Worm (Caenorhabditis elegans) whole organism, L1 larva: ENCODE data around the gene str-134.
A peak's percentile ranks its signal among the peaks of the same experiment; 100 is the strongest.

Experiments used
- C04F5.9 ChIP-seq: sonication (generic microtip); optimal IDR thresholded peaks from 2 replicates; lab custom pipeline; 2016; ENCODE audit warnings: missing genetic modification characterization, missing compliant biosample characterization
- blmp-1 ChIP-seq: fragments of 150-350 bp; optimal IDR thresholded peaks from 2 replicates; lab custom pipeline; 2014; ENCODE audit warnings: missing biosample characterization, missing genetic modification characterization
- ceh-8 ChIP-seq: fragments of 200-800 bp; sonication (Bioruptor generic); optimal IDR thresholded peaks from 2 replicates; lab custom pipeline; 2018; ENCODE audit warnings: mild to moderate bottlenecking, missing genetic modification characterization, moderate library complexity, missing compliant biosample characterization
- ces-1 ChIP-seq: fragments of 150-350 bp; optimal IDR thresholded peaks from 2 replicates; lab custom pipeline; 2014; ENCODE audit warnings: missing biosample characterization, missing genetic modification reagents, missing genetic modification characterization
- dsc-1 ChIP-seq: sonication (generic microtip); optimal IDR thresholded peaks from 2 replicates; lab custom pipeline; 2016; ENCODE audit warnings: mild to moderate bottlenecking, missing genetic modification characterization, missing compliant biosample characterization
- efl-3 ChIP-seq: fragments of 200-800 bp; sonication (Bioruptor generic); optimal IDR thresholded peaks from 2 replicates; lab custom pipeline; 2018; ENCODE audit warnings: mild to moderate bottlenecking, missing genetic modification characterization, missing compliant biosample characterization
- egl-13 ChIP-seq: sonication (generic microtip); optimal IDR thresholded peaks from 2 replicates; lab custom pipeline; 2016; ENCODE audit warnings: missing genotype, missing genetic modification reagents, missing genetic modification characterization, missing compliant biosample characterization
- fkh-8 ChIP-seq: sonication (generic microtip); optimal IDR thresholded peaks from 2 replicates; lab custom pipeline; 2016; ENCODE audit warnings: mild to moderate bottlenecking, missing genetic modification characterization, missing compliant biosample characterization
- fos-1 ChIP-seq: fragments of 150-350 bp; optimal IDR thresholded peaks from 2 replicates; lab custom pipeline; 2014; ENCODE audit warnings: missing biosample characterization, missing genetic modification characterization
- mep-1 ChIP-seq: fragments of 150-350 bp; optimal IDR thresholded peaks from 2 replicates; lab custom pipeline; 2014; ENCODE audit warnings: missing biosample characterization, missing genetic modification characterization
- nhr-12 ChIP-seq: sonication (generic microtip); optimal IDR thresholded peaks from 2 replicates; lab custom pipeline; 2017; ENCODE audit warnings: missing biosample characterization, missing genetic modification characterization
- nhr-47 ChIP-seq: sonication (generic microtip); optimal IDR thresholded peaks from 2 replicates; lab custom pipeline; 2016; ENCODE audit warnings: mild to moderate bottlenecking, missing genetic modification characterization, moderate library complexity, missing compliant biosample characterization
- nhr-71 ChIP-seq: sonication (generic microtip); optimal IDR thresholded peaks from 2 replicates; lab custom pipeline; 2016; ENCODE audit warnings: mild to moderate bottlenecking, missing genetic modification characterization, moderate library complexity, missing compliant biosample characterization
- pqm-1 ChIP-seq: sonication (generic microtip); optimal IDR thresholded peaks from 3 replicates; lab custom pipeline; 2017; ENCODE audit warnings: missing biosample characterization, missing genetic modification characterization
- skn-1 ChIP-seq: fragments of 150-350 bp; optimal IDR thresholded peaks from 2 replicates; lab custom pipeline; 2014; ENCODE audit warnings: missing biosample characterization, missing genetic modification characterization
- tlp-1 ChIP-seq: fragments of 150-350 bp; optimal IDR thresholded peaks from 2 replicates; lab custom pipeline; 2014; ENCODE audit warnings: missing biosample characterization, missing genetic modification characterization
- unc-62 ChIP-seq: fragments of 150-350 bp; optimal IDR thresholded peaks from 2 replicates; lab custom pipeline; 2014; ENCODE audit warnings: missing biosample characterization, missing genetic modification reagents, missing genetic modification characterization
- xbp-1 ChIP-seq: sonication (generic microtip); optimal IDR thresholded peaks from 2 replicates; lab custom pipeline; 2016; ENCODE audit warnings: missing genetic modification characterization, missing compliant biosample characterization

str-134 gene

DNA sequence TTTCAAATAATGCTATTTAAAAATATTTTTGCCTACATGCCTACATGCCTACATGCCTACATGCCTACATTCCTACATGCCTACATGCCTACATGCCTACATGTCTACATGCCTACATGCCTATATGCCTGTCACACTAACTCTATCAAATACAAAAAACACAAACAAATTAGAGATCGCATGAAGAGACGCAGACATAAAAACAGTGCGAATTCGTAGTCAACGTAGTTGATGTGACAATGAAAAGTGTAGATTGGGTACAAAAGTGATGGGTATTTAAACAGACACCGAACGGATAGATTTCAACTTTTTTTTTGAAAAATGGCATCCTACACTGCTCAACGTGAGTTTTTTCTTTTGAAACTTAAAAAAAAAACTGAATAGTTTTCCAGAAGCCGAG lies 33.8 kb downstream of the str-134 start, which contains the start of gene R09E12.9 (continued):
- TF ChIP-seq skn-1 (tag; lab: Kevin White, UChicago) (no peak), ceh-8 (GFP tag; lab: Kevin White, UChicago) (no peak), blmp-1 (tag; lab: Kevin White, UChicago) (peak; percentile 36)

DNA sequence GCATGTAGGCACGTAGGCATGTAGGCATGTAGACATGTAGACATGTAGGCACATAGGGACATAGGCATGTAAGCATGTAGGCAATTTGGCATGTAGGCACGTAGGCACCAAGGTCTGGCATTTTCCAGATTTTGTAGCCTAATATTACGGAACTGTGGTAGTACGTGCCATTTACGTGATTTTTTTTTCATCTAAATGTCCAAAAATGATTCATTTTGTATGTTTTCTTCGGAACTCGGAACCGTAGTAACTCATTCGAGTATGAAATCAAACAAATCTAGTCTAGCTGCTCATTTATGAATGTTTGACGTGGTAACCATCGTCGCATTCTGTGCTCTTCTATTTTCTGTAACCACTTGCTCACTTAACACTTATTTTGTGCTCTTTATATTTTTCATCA lies 34.9 kb downstream of the str-134 start, which contains the start of gene srbc-59:
srbc-59 (plus strand) TSS at position 301 of the 400 bp plus-strand sequence.
- no peak for TF ChIP-seq mep-1 (tag; lab: Kevin White, UChicago)
- TF ChIP-seq nhr-47, result no peak
- TF ChIP-seq ces-1 (GFP tag; lab: Kevin White, UChicago), result no peak
- no peak for TF ChIP-seq tlp-1 (tag; lab: Kevin White, UChicago)

DNA sequence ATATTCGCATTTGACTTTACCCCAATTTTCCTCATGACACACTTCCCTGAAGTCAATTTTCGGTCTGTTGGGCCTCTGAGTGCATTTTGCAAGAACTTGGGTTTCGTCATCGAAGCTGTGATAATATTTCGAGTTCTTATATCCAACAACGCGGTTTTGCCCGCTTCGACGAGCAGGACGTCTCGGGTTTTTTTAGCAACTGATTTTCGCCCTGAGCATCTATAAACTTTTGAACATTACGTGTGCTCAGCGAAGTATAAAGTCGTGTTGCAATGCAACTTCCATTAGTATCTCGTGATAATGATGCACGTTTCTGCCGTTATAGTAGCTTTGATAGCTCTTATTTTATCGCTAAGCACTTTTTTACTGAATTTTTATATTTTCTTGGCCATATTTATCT lies 36.6 kb downstream of the str-134 start, which contains the start of gene srbc-60:
srbc-60 (plus strand) TSS at position 301 of the 400 bp plus-strand sequence.
- TF ChIP-seq fos-1 (tag; lab: Kevin White, UChicago) (no peak), egl-13 (tag; lab: Kevin White, UChicago) (no peak), fkh-8 (tag; lab: Kevin White, UChicago) (peak; percentile 18), xbp-1 (tag; lab: Kevin White, UChicago) (no peak)

DNA sequence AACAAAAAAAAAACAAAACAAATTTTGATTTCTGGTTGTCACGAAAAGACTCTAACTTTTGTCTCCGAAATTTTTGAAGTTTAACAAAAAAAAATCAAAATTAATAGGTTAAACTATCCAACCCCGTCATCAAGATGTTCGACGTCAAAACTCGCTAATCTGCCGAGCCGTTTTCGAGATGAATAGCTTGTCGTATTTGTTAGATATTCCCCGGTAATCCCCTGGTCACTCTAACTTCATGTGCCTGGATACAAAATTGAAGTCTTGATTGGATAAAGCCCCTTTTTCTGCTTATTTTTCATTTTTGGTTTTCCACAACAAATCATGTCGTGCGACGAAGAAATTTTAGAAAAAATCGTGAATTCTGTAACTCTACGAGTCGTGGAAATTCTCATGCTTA lies 39.0 kb downstream of the str-134 start, which contains the start of gene srab-16:
srab-16 (plus strand) TSS at position 301 of the 400 bp plus-strand sequence.
- no peak for TF ChIP-seq skn-1 (tag; lab: Kevin White, UChicago)
- TF ChIP-seq pqm-1, result no peak
- TF ChIP-seq nhr-47, result no peak
- TF ChIP-seq nhr-12 (tag; lab: Kevin White, UChicago), result no peak
- no peak for TF ChIP-seq efl-3 (GFP tag; lab: Kevin White, UChicago)
- TF ChIP-seq C04F5.9 (tag; lab: Kevin White, UChicago), result no peak
- peak; percentile 40 for TF ChIP-seq dsc-1 (tag; lab: Kevin White, UChicago)

DNA sequence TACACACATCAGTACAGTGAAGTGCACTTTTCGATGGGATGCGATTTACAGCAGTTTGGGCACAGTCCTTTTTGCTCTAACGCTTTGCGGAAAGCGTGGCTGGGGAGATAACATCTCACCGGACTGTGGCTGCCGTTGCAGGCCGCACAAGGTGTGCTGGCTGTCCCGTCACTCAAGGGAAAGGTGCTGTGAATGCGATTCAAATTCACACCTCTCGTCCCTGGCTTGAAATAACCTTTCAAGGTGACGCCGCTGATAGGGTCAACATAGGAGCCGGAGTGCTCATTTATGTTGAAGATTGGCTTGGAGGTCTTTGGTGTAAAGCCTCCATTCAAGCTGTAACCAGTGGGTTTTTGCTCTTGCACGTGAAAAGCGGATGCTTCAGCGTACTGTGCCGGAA lies 50.6 kb downstream of the str-134 start:
- no peak for TF ChIP-seq nhr-71 (tag; lab: Kevin White, UChicago)
- TF ChIP-seq unc-62 (GFP tag; lab: Kevin White, UChicago), result no peak
